Fruit fly (Drosophila melanogaster) whole organism, pupa: ENCODE data around the gene CYLD.

ENCODE experiments used
- CG12605 ChIP-seq: fragments of 200-800 bp; sonication (Bioruptor generic); IDR thresholded peaks from 2 replicates; pipeline ENCODE4 v1.3.6; 2022; ENCODE audit warnings: missing biosample characterization, missing genetic modification characterization
- CG13204 ChIP-seq: fragments of 200-800 bp; sonication (Bioruptor generic); optimal IDR thresholded peaks from 2 replicates; lab custom pipeline; 2018; ENCODE audit warnings: missing biosample characterization, mild to moderate bottlenecking, missing genetic modification characterization, moderate library complexity
- CG14655 ChIP-seq: fragments of 200-800 bp; sonication (Bioruptor generic); optimal IDR thresholded peaks from 3 replicates; lab custom pipeline; 2017; ENCODE audit warnings: mild to moderate bottlenecking, missing biosample characterization, missing genetic modification reagents, missing genetic modification characterization
- CG34367 ChIP-seq: fragments of 200-800 bp; sonication (Bioruptor generic); optimal IDR thresholded peaks from 2 replicates; lab custom pipeline; 2018; ENCODE audit warnings: missing biosample characterization, mild to moderate bottlenecking, missing genetic modification characterization
- CG4496 ChIP-seq: fragments of 200-800 bp; sonication (Bioruptor generic); IDR thresholded peaks from 3 replicates; pipeline ENCODE4 v1.3.6; 2022; ENCODE audit warnings: missing biosample characterization, missing genetic modification characterization
- CG8159 ChIP-seq: fragments of 200-800 bp; sonication (Bioruptor generic); optimal IDR thresholded peaks from 3 replicates; lab custom pipeline; 2018; ENCODE audit warnings: missing biosample characterization, mild to moderate bottlenecking, missing genetic modification characterization, moderate library complexity
- D1 ChIP-seq: fragments of 200-800 bp; sonication (Bioruptor generic); optimal IDR thresholded peaks from 2 replicates; lab custom pipeline; 2018; ENCODE audit warnings: missing biosample characterization, mild to moderate bottlenecking, missing genetic modification characterization, moderate library complexity
- EcR ChIP-seq: fragments of 200-800 bp; sonication (Bioruptor generic); optimal IDR thresholded peaks from 3 replicates; lab custom pipeline; 2019; ENCODE audit warnings: missing biosample characterization, missing genetic modification characterization, mild to moderate bottlenecking, moderate library complexity, missing genetic modification reagents
- Pif1A ChIP-seq: fragments of 200-800 bp; sonication (Bioruptor generic); optimal IDR thresholded peaks from 3 replicates; lab custom pipeline; 2016; ENCODE audit warnings: missing biosample characterization, missing genetic modification characterization
- Pif1B ChIP-seq: fragments of 200-800 bp; sonication (Bioruptor generic); optimal IDR thresholded peaks from 3 replicates; lab custom pipeline; 2016; ENCODE audit warnings: missing biosample characterization, missing genetic modification characterization
- Snoo ChIP-seq: fragments of 200-800 bp; sonication (Bioruptor generic); optimal IDR thresholded peaks from 3 replicates; lab custom pipeline; 2017; ENCODE audit warnings: missing biosample characterization, mild to moderate bottlenecking, missing genetic modification characterization, inconsistent platforms
- fd96Ca ChIP-seq: fragments of 200-800 bp; sonication (Bioruptor generic); IDR thresholded peaks from 3 replicates; pipeline ENCODE4 v1.3.6; 2022; ENCODE audit warnings: missing biosample characterization, missing genetic modification characterization
- rn ChIP-seq: fragments of 200-800 bp; sonication (Bioruptor generic); IDR thresholded peaks from 2 replicates; pipeline ENCODE4 v1.3.6; 2022; ENCODE audit warnings: missing biosample characterization, missing genetic modification characterization

dm6 chr2L:10344029-10344606, 44.5 kb upstream of the CYLD start, which contains the start of gene Frmd5:
- TF ChIP-seq CG4496 (GFP tag; lab: Robert Waterston, UW) (no peak), EcR (GFP tag; lab: Kevin White, UChicago) (no peak), Pif1B (GFP tag; lab: Kevin White, UChicago) (no peak), CG13204 (no peak), Snoo (tag; lab: Kevin White, UChicago) (no peak), CG12605 (GFP tag; lab: Robert Waterston, UW) (no peak), rn (GFP tag; lab: Robert Waterston, UW) (no peak), CG8159 (tag; lab: Kevin White, UChicago) (no peak), CG14655 (GFP tag; lab: Kevin White, UChicago) (no peak), fd96Ca (GFP tag; lab: Robert Waterston, UW) (no peak), D1 (tag; lab: Kevin White, UChicago) (no peak), Pif1A (GFP tag; lab: Kevin White, UChicago) (no peak), CG34367 (tag; lab: Kevin White, UChicago) (no peak)
